Fruit fly (Drosophila melanogaster): ENCODE results near the gene Mkp.

Gene Mkp

dm6 chr3L:179490-180261, 4.7 kb downstream of the Mkp start, which contains the start of gene CG13875:
Gene CG13875, plus strand, starts transcription at chr3L:179923.
- TF ChIP-seq toe (GFP tag; optimal IDR thresholded peaks at IDR 0.05) (no peak), Hr96 (GFP tag; optimal IDR thresholded peaks at IDR 0.05) (no peak), CG14711 (tag; optimal IDR thresholded peaks at IDR 0.05) (no peak), CG5204 (GFP tag; optimal IDR thresholded peaks at IDR 0.05) (no peak), tj (GFP tag; optimal IDR thresholded peaks at IDR 0.05) (no peak), CG7045 (GFP tag; optimal IDR thresholded peaks at IDR 0.05) (no peak), CG11617 (GFP tag; optimal IDR thresholded peaks at IDR 0.05) (no peak), Crg-1 (GFP tag; optimal IDR thresholded peaks at IDR 0.05) (no peak), ovo (GFP tag; optimal IDR thresholded peaks at IDR 0.05) (no peak), cnc (optimal IDR thresholded peaks at IDR 0.05) (no peak), Clk (GFP tag; optimal IDR thresholded peaks at IDR 0.05) (no peak), CG12768 (GFP tag; optimal IDR thresholded peaks at IDR 0.05) (no peak), kay (GFP tag; ENCODE audit: borderline replicate concordance) (no peak)

DNA sequence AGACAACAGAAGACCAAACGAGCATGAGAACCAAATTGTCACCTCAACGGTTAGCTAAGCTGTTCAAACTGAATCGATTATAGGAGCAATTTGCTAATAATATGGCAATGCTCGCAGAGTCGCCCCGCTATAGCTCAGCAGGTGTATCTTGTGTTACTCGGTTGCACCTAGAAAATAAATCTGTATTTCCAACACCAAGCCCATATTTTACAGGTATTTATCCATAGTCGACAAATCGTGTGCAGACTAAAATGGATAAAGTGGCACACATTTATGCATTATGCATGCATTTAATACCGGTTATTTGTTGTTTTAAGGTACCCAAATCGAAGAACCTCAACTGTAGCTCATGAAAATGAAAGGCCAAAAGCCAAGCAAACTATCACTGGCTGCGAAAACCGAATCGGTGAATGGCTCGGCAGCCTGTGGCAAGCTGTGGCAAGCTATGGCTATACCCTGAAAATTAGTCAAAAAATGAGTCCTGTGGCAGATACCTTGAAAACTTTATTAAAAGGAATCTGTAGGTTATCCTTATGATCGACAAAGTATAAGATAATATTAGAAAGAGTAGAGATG, 5.3 kb downstream of the Mkp start, which contains the start of gene Vdup1:
Gene Vdup1, minus strand, starts transcription at position 51 of the 576 bp plus-strand sequence.
- no peak for TF ChIP-seq CG1620 (GFP tag; optimal IDR thresholded peaks at IDR 0.05)
- no peak for TF ChIP-seq CG7101 (tag; optimal IDR thresholded peaks at IDR 0.05)
- TF ChIP-seq CG14711 (tag; optimal IDR thresholded peaks at IDR 0.05), result no peak
- TF ChIP-seq cnc (optimal IDR thresholded peaks at IDR 0.05), result no peak
- no peak for TF ChIP-seq CG7045 (GFP tag; optimal IDR thresholded peaks at IDR 0.05)
- no peak for TF ChIP-seq Hr96 (GFP tag; optimal IDR thresholded peaks at IDR 0.05)
- no peak for TF ChIP-seq CG12768 (GFP tag; optimal IDR thresholded peaks at IDR 0.05)
- no peak for TF ChIP-seq pad (GFP tag; optimal IDR thresholded peaks at IDR 0.05)
- no peak for TF ChIP-seq bab1 (GFP tag; optimal IDR thresholded peaks at IDR 0.05)
- no peak for TF ChIP-seq Crg-1 (GFP tag; optimal IDR thresholded peaks at IDR 0.05)
- TF ChIP-seq toe (GFP tag; optimal IDR thresholded peaks at IDR 0.05), result no peak
- no peak for TF ChIP-seq Clk (GFP tag; optimal IDR thresholded peaks at IDR 0.05)
- no peak for TF ChIP-seq CG5204 (GFP tag; optimal IDR thresholded peaks at IDR 0.05)

DNA sequence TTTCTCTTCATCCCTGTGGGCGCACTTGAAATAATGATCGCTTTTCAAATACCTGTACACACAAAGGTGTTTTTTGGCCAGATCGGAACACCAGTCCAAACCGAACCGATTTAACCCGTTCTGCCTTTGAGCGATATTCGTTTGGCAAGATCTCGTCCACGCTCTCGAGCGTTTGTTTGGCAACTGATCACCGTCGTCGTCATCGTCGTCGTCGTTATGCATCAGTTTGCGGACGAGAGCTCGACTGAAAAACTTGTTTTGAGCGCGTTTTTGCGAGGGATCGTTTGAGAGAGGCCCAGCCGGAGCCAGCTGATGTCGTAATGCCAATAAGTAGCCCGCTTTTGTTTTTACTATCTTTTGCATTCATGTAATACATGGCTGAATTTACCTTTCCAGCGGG, 5.9 kb downstream of the Mkp start:
- TF ChIP-seq pad (GFP tag; optimal IDR thresholded peaks at IDR 0.05) (no peak), Hr96 (GFP tag; optimal IDR thresholded peaks at IDR 0.05) (no peak), ovo (GFP tag; optimal IDR thresholded peaks at IDR 0.05) (no peak), CG5204 (GFP tag; optimal IDR thresholded peaks at IDR 0.05) (no peak), bab1 (GFP tag; optimal IDR thresholded peaks at IDR 0.05) (no peak), Clk (GFP tag; optimal IDR thresholded peaks at IDR 0.05) (no peak), CG1620 (GFP tag; optimal IDR thresholded peaks at IDR 0.05) (no peak), kay (GFP tag; ENCODE audit: borderline replicate concordance) (no peak), cnc (optimal IDR thresholded peaks at IDR 0.05) (no peak), CG12768 (GFP tag; optimal IDR thresholded peaks at IDR 0.05) (no peak), CG14711 (tag; optimal IDR thresholded peaks at IDR 0.05) (no peak), tj (GFP tag; optimal IDR thresholded peaks at IDR 0.05) (no peak), Crg-1 (GFP tag; optimal IDR thresholded peaks at IDR 0.05) (no peak), Mnt (GFP tag; optimal IDR thresholded peaks at IDR 0.05) (no peak), cic (GFP tag; optimal IDR thresholded peaks at IDR 0.05) (no peak), CG7101 (tag; optimal IDR thresholded peaks at IDR 0.05) (no peak), CG11617 (GFP tag; optimal IDR thresholded peaks at IDR 0.05) (no peak)

DNA sequence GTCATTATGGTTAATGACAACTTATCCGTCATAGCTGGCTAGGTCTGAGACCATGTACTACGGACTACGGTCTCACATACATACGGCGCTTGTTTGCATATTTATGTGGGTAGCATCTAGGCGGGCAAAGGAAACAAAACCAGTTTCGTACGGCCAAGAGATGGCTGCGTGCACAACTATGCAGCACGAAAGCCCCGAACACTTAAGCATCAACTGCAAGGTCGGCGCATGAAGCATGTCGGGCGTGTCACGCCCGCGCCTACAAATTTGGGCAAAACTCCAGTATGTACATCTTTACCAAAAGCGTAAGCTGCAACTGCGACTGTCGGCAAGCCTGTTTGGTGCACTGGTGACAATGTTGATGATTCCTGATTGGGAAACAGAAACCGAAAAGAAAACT, 6.4 kb downstream of the Mkp start:
- TF ChIP-seq tj (GFP tag; optimal IDR thresholded peaks at IDR 0.05) (no peak), cic (GFP tag; optimal IDR thresholded peaks at IDR 0.05) (no peak), Hr96 (GFP tag; optimal IDR thresholded peaks at IDR 0.05) (no peak), CG33017 (tag; optimal IDR thresholded peaks at IDR 0.05) (no peak), bab1 (GFP tag; optimal IDR thresholded peaks at IDR 0.05) (no peak)

- TF ChIP-seq CG11617 (GFP tag; optimal IDR thresholded peaks at IDR 0.05) (no peak), bab1 (GFP tag; optimal IDR thresholded peaks at IDR 0.05) (peak; percentile 50), CG14711 (tag; optimal IDR thresholded peaks at IDR 0.05) (peak; percentile 7), CG7045 (GFP tag; optimal IDR thresholded peaks at IDR 0.05) (no peak), CG33017 (tag; optimal IDR thresholded peaks at IDR 0.05) (peak; percentile 40), Mnt (GFP tag; optimal IDR thresholded peaks at IDR 0.05) (no peak)
Measured at dm6 chr3L:175949-176348, 8.4 kb downstream of the Mkp start, which contains the start of gene CG7049. Gene CG7049, minus strand, starts transcription at chr3L:176228.

DNA sequence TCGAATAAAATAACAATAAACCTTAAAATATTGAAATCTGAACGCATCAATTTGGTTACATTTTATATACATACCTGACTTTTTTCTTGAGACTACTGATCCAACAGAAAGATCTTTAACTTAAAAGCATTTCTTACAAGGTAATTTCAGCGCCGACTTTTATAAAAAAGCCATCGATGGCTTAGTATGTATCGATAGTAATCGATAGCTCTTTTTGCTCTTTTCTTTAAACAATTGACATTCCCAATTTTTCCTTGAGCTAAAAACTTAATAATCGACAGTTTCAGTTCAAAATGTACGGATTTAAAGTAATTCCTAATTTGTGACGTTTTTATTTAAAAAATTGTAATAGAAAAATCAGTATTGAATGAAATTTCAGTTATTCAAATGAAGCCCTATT, 9.8 kb downstream of the Mkp start:
- TF ChIP-seq bab1 (GFP tag; optimal IDR thresholded peaks at IDR 0.05), result peak; percentile 48
- no peak for TF ChIP-seq Crg-1 (GFP tag; optimal IDR thresholded peaks at IDR 0.05)
- TF ChIP-seq tj (GFP tag; optimal IDR thresholded peaks at IDR 0.05), result no peak

DNA sequence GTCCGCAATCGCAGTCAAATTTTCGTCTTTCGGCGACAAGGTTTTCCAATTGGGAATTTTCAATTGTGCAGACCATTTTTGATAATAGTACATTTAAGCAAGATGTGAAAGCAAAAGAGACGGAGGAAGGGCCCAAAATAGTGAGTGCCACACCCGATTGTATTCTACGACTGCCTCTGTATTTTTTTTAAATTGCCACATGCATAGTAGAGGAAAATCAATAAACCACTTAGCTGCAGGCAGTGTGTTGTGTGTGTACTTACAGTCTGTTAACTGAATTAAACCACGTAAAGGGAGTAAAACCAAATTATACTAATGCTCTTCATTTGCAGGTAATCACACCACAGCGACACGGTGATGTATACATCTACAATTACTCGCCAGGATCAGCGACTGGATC, 12.6 kb downstream of the Mkp start:
- TF ChIP-seq CG7101 (tag; optimal IDR thresholded peaks at IDR 0.05) (no peak), CG12768 (GFP tag; optimal IDR thresholded peaks at IDR 0.05) (no peak), ovo (GFP tag; optimal IDR thresholded peaks at IDR 0.05) (no peak), cnc (optimal IDR thresholded peaks at IDR 0.05) (no peak), CG7045 (GFP tag; optimal IDR thresholded peaks at IDR 0.05) (no peak), cic (GFP tag; optimal IDR thresholded peaks at IDR 0.05) (no peak), CG14711 (tag; optimal IDR thresholded peaks at IDR 0.05) (no peak), Hr96 (GFP tag; optimal IDR thresholded peaks at IDR 0.05) (no peak), toe (GFP tag; optimal IDR thresholded peaks at IDR 0.05) (no peak), Mnt (GFP tag; optimal IDR thresholded peaks at IDR 0.05) (no peak), CG5204 (GFP tag; optimal IDR thresholded peaks at IDR 0.05) (no peak), Clk (GFP tag; optimal IDR thresholded peaks at IDR 0.05) (no peak), bab1 (GFP tag; optimal IDR thresholded peaks at IDR 0.05) (no peak), CG33017 (tag; optimal IDR thresholded peaks at IDR 0.05) (no peak), kay (GFP tag; ENCODE audit: borderline replicate concordance) (no peak)

Data from whole organism, adult.